Fruit fly (Drosophila melanogaster) whole organism, embryonic: ENCODE measurements around the gene Gs2.
A peak's percentile ranks its signal among the peaks of the same experiment; 100 is the strongest.

ENCODE experiments used
- ATbp ChIP-seq: fragments of 200-800 bp; sonication (Bioruptor generic); optimal IDR thresholded peaks from 2 replicates; lab custom pipeline; 2017; ENCODE audit warnings: missing biosample characterization, mild to moderate bottlenecking, missing genetic modification characterization, missing genetic modification reagents
- Bgb ChIP-seq: fragments of 200-800 bp; sonication (Bioruptor generic); IDR thresholded peaks from 2 replicates; pipeline ENCODE4 v1.3.6; 2022; ENCODE audit warnings: missing biosample characterization, missing genetic modification characterization; ENCODE audit not compliant: partially characterized antibody
- CG10274 ChIP-seq: fragments of 200-800 bp; sonication (Bioruptor generic); optimal IDR thresholded peaks from 3 replicates; lab custom pipeline; 2017; ENCODE audit warnings: missing biosample characterization, mild to moderate bottlenecking, missing genetic modification characterization
- CG10565 ChIP-seq: fragments of 200-800 bp; sonication (Bioruptor generic); optimal IDR thresholded peaks from 3 replicates; lab custom pipeline; 2016; ENCODE audit warnings: missing biosample characterization, mild to moderate bottlenecking, missing genetic modification characterization
- CG10654 ChIP-seq: fragments of 200-800 bp; sonication (Bioruptor generic); optimal IDR thresholded peaks from 2 replicates; lab custom pipeline; 2016; ENCODE audit warnings: missing biosample characterization, missing genetic modification characterization
- CG12299 ChIP-seq: fragments of 200-800 bp; sonication (Bioruptor generic); optimal IDR thresholded peaks from 2 replicates; lab custom pipeline; 2018; ENCODE audit warnings: missing biosample characterization, mild to moderate bottlenecking, missing genetic modification characterization
- CG1233 ChIP-seq: fragments of 200-800 bp; sonication (Bioruptor generic); optimal IDR thresholded peaks from 4 replicates; lab custom pipeline; 2018; ENCODE audit warnings: missing biosample characterization, mild to moderate bottlenecking, missing genetic modification characterization
- CG12942 ChIP-seq: fragments of 200-800 bp; sonication (Bioruptor generic); optimal IDR thresholded peaks from 3 replicates; lab custom pipeline; 2016; ENCODE audit warnings: missing biosample characterization, missing genetic modification characterization
- CG14014 ChIP-seq: fragments of 200-800 bp; sonication (Bioruptor generic); IDR thresholded peaks from 2 replicates; pipeline ENCODE4 v1.3.6; 2022; ENCODE audit warnings: missing biosample characterization, missing genetic modification characterization
- CG15514 ChIP-seq: fragments of 200-800 bp; sonication (Bioruptor generic); optimal IDR thresholded peaks from 3 replicates; lab custom pipeline; 2017; ENCODE audit warnings: missing biosample characterization, missing genetic modification characterization, mild to moderate bottlenecking, moderate library complexity, missing genetic modification reagents
- CG1603 ChIP-seq: fragments of 200-800 bp; sonication (Bioruptor generic); optimal IDR thresholded peaks from 2 replicates; lab custom pipeline; 2019; ENCODE audit warnings: missing biosample characterization, mild to moderate bottlenecking, missing genetic modification characterization, moderate library complexity
- CG16815 ChIP-seq: fragments of 200-800 bp; sonication (Bioruptor generic); optimal IDR thresholded peaks from 3 replicates; lab custom pipeline; 2017; ENCODE audit warnings: missing biosample characterization, mild to moderate bottlenecking, missing genetic modification characterization
- CG17359 ChIP-seq: fragments of 200-800 bp; sonication (Bioruptor generic); optimal IDR thresholded peaks from 3 replicates; lab custom pipeline; 2018; ENCODE audit warnings: missing biosample characterization, mild to moderate bottlenecking, missing genetic modification characterization, moderate library complexity
- CG17568 ChIP-seq: fragments of 200-800 bp; sonication (Bioruptor generic); optimal IDR thresholded peaks from 2 replicates; lab custom pipeline; 2018; ENCODE audit warnings: missing biosample characterization, mild to moderate bottlenecking, missing genetic modification characterization, moderate library complexity
- CG18262 ChIP-seq: fragments of 200-800 bp; optimal IDR thresholded peaks from 3 replicates; lab custom pipeline; 2019; ENCODE audit warnings: missing biosample characterization, mild to moderate bottlenecking, missing genetic modification characterization, moderate library complexity
- CG18476 ChIP-seq: fragments of 200-800 bp; sonication (Bioruptor generic); optimal IDR thresholded peaks from 2 replicates; lab custom pipeline; 2016; ENCODE audit warnings: missing biosample characterization, mild to moderate bottlenecking, missing genetic modification characterization
- CG30403 ChIP-seq: fragments of 200-800 bp; sonication (Bioruptor generic); optimal IDR thresholded peaks from 3 replicates; lab custom pipeline; 2016; ENCODE audit warnings: missing biosample characterization, missing genetic modification characterization
- CG32532 ChIP-seq: fragments of 200-800 bp; sonication (Bioruptor generic); IDR thresholded peaks from 2 replicates; pipeline ENCODE4 v1.3.6; 2022; ENCODE audit warnings: missing biosample characterization, missing genetic modification characterization
- CG34422 ChIP-seq: fragments of 200-800 bp; sonication (Bioruptor generic); IDR thresholded peaks from 3 replicates; pipeline ENCODE4 v1.3.6; 2022; ENCODE audit warnings: missing biosample characterization, missing genetic modification characterization
- CG6765 ChIP-seq: fragments of 200-800 bp; sonication (Bioruptor generic); optimal IDR thresholded peaks from 3 replicates; lab custom pipeline; 2017; ENCODE audit warnings: missing biosample characterization, mild to moderate bottlenecking, missing genetic modification characterization
- CG7839 ChIP-seq: fragments of 200-800 bp; sonication (Bioruptor generic); optimal IDR thresholded peaks from 3 replicates; lab custom pipeline; 2018; ENCODE audit warnings: missing biosample characterization, mild to moderate bottlenecking, missing genetic modification characterization, moderate library complexity
- CG9932 ChIP-seq: fragments of 200-800 bp; sonication (Bioruptor generic); IDR thresholded peaks from 2 replicates; pipeline ENCODE4 v1.3.6; 2022; ENCODE audit warnings: missing biosample characterization, missing genetic modification characterization
- Dll ChIP-seq: fragments of 200-800 bp; sonication (Bioruptor generic); IDR thresholded peaks from 4 replicates; pipeline ENCODE4 v1.3.6; 2022; ENCODE audit warnings: missing biosample characterization, missing genetic modification characterization; ENCODE audit not compliant: partially characterized antibody
- E2f2 ChIP-seq: fragments of 200-800 bp; sonication (Bioruptor generic); IDR thresholded peaks from 2 replicates; pipeline ENCODE4 v1.3.6; 2022; ENCODE audit warnings: missing biosample characterization, missing genetic modification characterization
- Fer2 ChIP-seq: fragments of 200-800 bp; sonication (Bioruptor generic); optimal IDR thresholded peaks from 2 replicates; lab custom pipeline; 2018; ENCODE audit warnings: missing biosample characterization, mild to moderate bottlenecking, missing genetic modification characterization, moderate library complexity
- H15 ChIP-seq: fragments of 200-800 bp; sonication (Bioruptor generic); IDR thresholded peaks from 3 replicates; pipeline ENCODE4 v1.3.6; 2022; ENCODE audit warnings: missing biosample characterization, missing genetic modification characterization
- HLH3B ChIP-seq: fragments of 200-800 bp; sonication (Bioruptor generic); IDR thresholded peaks from 2 replicates; pipeline ENCODE4 v1.3.6; 2022; ENCODE audit warnings: missing biosample characterization, missing genetic modification characterization
- Hr51 ChIP-seq, 2 experiments: fragments of 200-800 bp; sonication (Bioruptor generic); optimal IDR thresholded peaks; 2 replicates in 1 of 2; 3 replicates in 1 of 2; lab custom pipeline; 2016 to 2018; ENCODE audit warnings: missing biosample characterization in 2 of 2, missing genetic modification characterization in 2 of 2, mild to moderate bottlenecking in 1 of 2, moderate library complexity in 1 of 2
- Lhr ChIP-seq: fragments of 200-800 bp; sonication (Bioruptor generic); optimal IDR thresholded peaks from 3 replicates; lab custom pipeline; 2017; ENCODE audit warnings: mild to moderate bottlenecking, missing biosample characterization, missing genetic modification reagents, missing genetic modification characterization
- Mad ChIP-seq: fragments of 200-800 bp; sonication (Bioruptor generic); optimal IDR thresholded peaks from 2 replicates; lab custom pipeline; 2016; ENCODE audit warnings: missing biosample characterization, missing genetic modification characterization
- Optix ChIP-seq: fragments of 200-800 bp; sonication (Bioruptor generic); IDR thresholded peaks from 3 replicates; pipeline ENCODE4 v1.3.6; 2022; ENCODE audit warnings: missing biosample characterization, missing genetic modification characterization
- Rx ChIP-seq: fragments of 200-800 bp; sonication (Bioruptor generic); IDR thresholded peaks from 2 replicates; pipeline ENCODE4 v1.3.6; 2022; ENCODE audit warnings: missing biosample characterization, missing genetic modification characterization
- ab ChIP-seq: fragments of 200-800 bp; sonication (Bioruptor generic); optimal IDR thresholded peaks from 2 replicates; lab custom pipeline; 2016; ENCODE audit warnings: missing biosample characterization, missing genetic modification characterization
- bowl ChIP-seq: fragments of 200-800 bp; sonication (Bioruptor generic); IDR thresholded peaks from 2 replicates; pipeline ENCODE4 v1.3.6; 2022; ENCODE audit warnings: missing biosample characterization, missing genetic modification characterization
- chn ChIP-seq: fragments of 200-800 bp; sonication (Bioruptor generic); optimal IDR thresholded peaks from 2 replicates; lab custom pipeline; 2016; ENCODE audit warnings: missing biosample characterization, missing genetic modification characterization
- corto ChIP-seq: fragments of 200-800 bp; sonication (Bioruptor generic); optimal IDR thresholded peaks from 2 replicates; lab custom pipeline; 2016; ENCODE audit warnings: missing biosample characterization, mild to moderate bottlenecking, missing genetic modification characterization, moderate library complexity
- danr ChIP-seq: fragments of 200-800 bp; sonication (Bioruptor generic); IDR thresholded peaks from 2 replicates; pipeline ENCODE4 v1.3.6; 2022; ENCODE audit warnings: missing biosample characterization, missing genetic modification characterization
- dm ChIP-seq: fragments of 200-800 bp; sonication (Bioruptor generic); optimal IDR thresholded peaks from 3 replicates; lab custom pipeline; 2016; ENCODE audit warnings: missing biosample characterization, missing genetic modification characterization
- dmrt11E ChIP-seq: fragments of 200-800 bp; sonication (Bioruptor generic); optimal IDR thresholded peaks from 3 replicates; lab custom pipeline; 2018; ENCODE audit warnings: missing biosample characterization, mild to moderate bottlenecking, missing genetic modification characterization, moderate library complexity
- fd102C ChIP-seq: fragments of 200-800 bp; sonication (Bioruptor generic); optimal IDR thresholded peaks from 2 replicates; lab custom pipeline; 2018; ENCODE audit warnings: missing biosample characterization, mild to moderate bottlenecking, missing genetic modification characterization, moderate library complexity
- jigr1 ChIP-seq: fragments of 200-800 bp; sonication (Bioruptor generic); IDR thresholded peaks from 3 replicates; pipeline ENCODE4 v1.3.6; 2022; ENCODE audit warnings: missing biosample characterization, missing genetic modification characterization
- jing ChIP-seq: fragments of 200-800 bp; sonication (Bioruptor generic); optimal IDR thresholded peaks from 2 replicates; lab custom pipeline; 2018; ENCODE audit warnings: missing biosample characterization, mild to moderate bottlenecking, missing genetic modification characterization
- lbe ChIP-seq: fragments of 200-800 bp; sonication (Bioruptor generic); optimal IDR thresholded peaks from 2 replicates; lab custom pipeline; 2016; ENCODE audit warnings: missing biosample characterization, mild to moderate bottlenecking, missing genetic modification characterization
- lola ChIP-seq, 3 experiments: fragments of >200 bp in 2 of 3; fragments of 200-800 bp in 1 of 3; sonication (Bioruptor generic) in 1 of 3; optimal IDR thresholded peaks; 2 replicates each; lab custom pipeline; 2017 to 2019; ENCODE audit warnings: missing biosample characterization in 3 of 3, missing genetic modification characterization in 3 of 3, mild to moderate bottlenecking in 1 of 3, moderate library complexity in 1 of 3
- peb ChIP-seq: fragments of 200-800 bp; sonication (Bioruptor generic); IDR thresholded peaks from 2 replicates; pipeline ENCODE4 v1.3.6; 2022; ENCODE audit warnings: missing biosample characterization, missing genetic modification characterization
- row ChIP-seq: fragments of 200-800 bp; sonication (Bioruptor generic); IDR thresholded peaks from 3 replicates; pipeline ENCODE4 v1.3.6; 2022; ENCODE audit warnings: missing biosample characterization, missing genetic modification characterization
- stwl ChIP-seq: fragments of 200-800 bp; sonication (Bioruptor generic); optimal IDR thresholded peaks from 3 replicates; lab custom pipeline; 2018; ENCODE audit warnings: missing biosample characterization, mild to moderate bottlenecking, missing genetic modification characterization, moderate library complexity
- tgo ChIP-seq: fragments of 200-800 bp; sonication (Bioruptor generic); IDR thresholded peaks from 3 replicates; pipeline ENCODE4 v1.3.6; 2022; ENCODE audit warnings: missing biosample characterization, missing genetic modification characterization
- tx ChIP-seq: fragments of 200-800 bp; sonication (Bioruptor generic); optimal IDR thresholded peaks from 2 replicates; lab custom pipeline; 2016; ENCODE audit warnings: missing biosample characterization, missing genetic modification characterization
- vvl ChIP-seq: fragments of 200-800 bp; sonication (Bioruptor generic); IDR thresholded peaks from 2 replicates; pipeline ENCODE4 v1.3.6; 2022; ENCODE audit warnings: missing biosample characterization, missing genetic modification characterization

Gene Gs2

DNA sequence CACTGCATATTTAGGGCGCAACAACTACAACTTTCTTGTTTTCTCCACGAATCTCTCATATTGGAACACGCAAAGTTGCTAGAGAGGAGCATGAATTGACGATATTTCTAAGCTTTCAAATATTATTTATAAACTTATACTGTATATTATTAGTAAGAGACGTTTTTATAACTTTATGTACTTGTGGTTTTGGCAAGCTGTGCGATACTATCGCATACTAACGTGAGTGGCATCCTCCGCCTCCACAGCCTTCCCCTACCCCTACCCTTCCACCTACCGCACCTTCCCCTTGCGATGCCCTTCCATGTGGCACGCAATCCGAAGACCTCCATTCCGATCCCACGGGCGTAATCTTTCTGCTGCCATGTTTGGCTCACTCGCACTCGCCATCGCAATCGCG lies 45.7 kb downstream of the Gs2 start (continued):
- TF ChIP-seq CG9932 (GFP tag; lab: Robert Waterston, UW) (peak; percentile 43), corto (GFP tag; lab: Kevin White, UChicago) (no peak), CG16815 (GFP tag; lab: Kevin White, UChicago) (no peak), bowl (no peak), CG1603 (tag; lab: Kevin White, UChicago) (no peak), peb (GFP tag; lab: Robert Waterston, UW) (no peak), Bgb (peak; percentile 9; the same call in 1 of the 2 replicates), stwl (tag; lab: Kevin White, UChicago) (no peak), CG12942 (GFP tag; lab: Kevin White, UChicago) (no peak), CG10654 (no peak), Lhr (GFP tag; lab: Kevin White, UChicago) (no peak), dmrt11E (tag; lab: Kevin White, UChicago) (no peak), ab (GFP tag; lab: Kevin White, UChicago) (no peak), dm (GFP tag; lab: Kevin White, UChicago) (no peak), lola (GFP tag; optimal IDR thresholded peaks at IDR 0.05; lab: Kevin White, UChicago) (no peak), CG18262 (tag; lab: Kevin White, UChicago) (no peak), tx (GFP tag; lab: Kevin White, UChicago) (no peak), CG17568 (GFP tag; lab: Kevin White, UChicago) (no peak), Dll (GFP tag; lab: Robert Waterston, UW) (peak; percentile 55; the same call in 2 of the 4 replicates), CG32532 (GFP tag; lab: Robert Waterston, UW) (peak; percentile 34; the same call in 1 of the 2 replicates), CG30403 (no peak), row (peak; percentile 59; the same call in 2 of the 3 replicates), Rx (GFP tag; lab: Robert Waterston, UW) (0 out of 2 replicates have a peak, but pooled peaks have one; percentile 29), jigr1 (no peak), Hr51 (GFP tag; optimal IDR thresholded peaks at IDR 0.05; lab: Kevin White, UChicago) (peak in 1 of 2 experiments; percentile 3), lbe (GFP tag; lab: Kevin White, UChicago) (no peak), CG10565 (GFP tag; lab: Kevin White, UChicago) (no peak), CG15514 (GFP tag; lab: Kevin White, UChicago) (peak; percentile 15), H15 (GFP tag; lab: Robert Waterston, UW) (peak; percentile 52; the same call in 1 of the 3 replicates), CG1233 (no peak), CG34422 (GFP tag; lab: Robert Waterston, UW) (peak; percentile 38; the same call in 1 of the 3 replicates), fd102C (GFP tag; lab: Kevin White, UChicago) (no peak), CG7839 (tag; lab: Kevin White, UChicago) (peak; percentile 8), ATbp (no peak), jing (GFP tag; lab: Kevin White, UChicago) (no peak), chn (no peak), Mad (GFP tag; lab: Kevin White, UChicago) (no peak), vvl (peak; percentile 69), E2f2 (GFP tag; lab: Robert Waterston, UW) (peak; percentile 23; the same call in 1 of the 2 replicates), HLH3B (GFP tag; lab: Robert Waterston, UW) (0 out of 2 replicates have a peak, but pooled peaks have one; percentile 31), Optix (GFP tag; lab: Robert Waterston, UW) (no peak), CG12299 (tag; lab: Kevin White, UChicago) (no peak), CG17359 (peak; percentile 3), CG6765 (no peak), CG14014 (GFP tag; lab: Robert Waterston, UW) (peak; percentile 48; the same call in 1 of the 2 replicates), CG10274 (GFP tag; lab: Kevin White, UChicago) (no peak), CG18476 (GFP tag; lab: Kevin White, UChicago) (no peak), danr (GFP tag; lab: Robert Waterston, UW) (no peak), Fer2 (no peak), tgo (GFP tag; lab: Robert Waterston, UW) (peak; percentile 41; the same call in 2 of the 3 replicates)
